Worm (Caenorhabditis elegans): ENCODE data around the gene F09G8.10.

DNA sequence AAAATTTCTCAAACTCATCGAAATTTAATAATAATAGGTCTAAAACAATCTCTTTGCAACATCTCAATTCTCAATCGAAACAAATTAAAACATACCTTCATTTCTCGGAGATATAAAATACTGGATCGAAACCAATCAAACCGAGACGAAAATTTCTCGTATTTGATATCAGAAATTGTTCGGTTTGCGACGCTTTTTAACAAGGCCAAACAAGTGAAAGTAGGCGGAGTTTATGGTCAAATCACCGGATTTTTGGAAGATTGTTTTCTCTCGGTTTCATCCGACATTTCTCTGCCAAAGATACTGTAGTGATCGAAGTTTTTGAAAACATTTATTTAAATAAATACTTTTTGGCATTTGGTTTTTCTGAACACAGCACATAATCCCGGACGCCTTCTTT lies 36.6 kb downstream of the F09G8.10 start, which contains the start of gene C02F5.14:
- TF ChIP-seq nhr-237 (tag; optimal IDR thresholded peaks at IDR 0.05), result no peak
- TF ChIP-seq lin-39 (tag; optimal IDR thresholded peaks at IDR 0.05), result no peak
- no peak for TF ChIP-seq ama-1 (optimal IDR thresholded peaks at IDR 0.05)
- no peak for TF ChIP-seq blmp-1 (tag; optimal IDR thresholded peaks at IDR 0.05; ENCODE audit: insufficient read depth)
- TF ChIP-seq nhr-10 (tag; optimal IDR thresholded peaks at IDR 0.05), result no peak
- no peak for TF ChIP-seq lin-13 (GFP tag; optimal IDR thresholded peaks at IDR 0.05)
